Worm (Caenorhabditis elegans) whole organism, early embryonic: ENCODE measurements around the gene flcn-1.
"Not testable (repeated sequence)": the region's sequence is repeated elsewhere in the genome, so short reads cannot be mapped to it uniquely, and the experiment has no call there.

Experiments
- F13C5.2 ChIP-seq: sonication (generic microtip); optimal IDR thresholded peaks from 2 replicates; lab custom pipeline; 2017; ENCODE audit warnings: mild to moderate bottlenecking, missing genetic modification characterization, inconsistent platforms, missing compliant biosample characterization
- aly-1 ChIP-seq: sonication (generic microtip); optimal IDR thresholded peaks from 2 replicates; lab custom pipeline; 2016; ENCODE audit warnings: missing genetic modification characterization, missing compliant biosample characterization
- ama-1 ChIP-seq: fragments of 150-350 bp; optimal IDR thresholded peaks from 2 replicates; lab custom pipeline; 2014
- ceh-13 ChIP-seq: fragments of 200-800 bp; sonication (Bioruptor generic); optimal IDR thresholded peaks from 2 replicates; lab custom pipeline; 2018; ENCODE audit warnings: mild to moderate bottlenecking, missing genetic modification characterization, missing compliant biosample characterization
- flt-1 ChIP-seq: fragments of 200-800 bp; sonication (Bioruptor generic); IDR thresholded peaks from 2 replicates; pipeline ENCODE4 v1.3.6; 2022; ENCODE audit warnings: missing genetic modification characterization, missing compliant biosample characterization
- hmbx-1 ChIP-seq: sonication (generic microtip); optimal IDR thresholded peaks from 2 replicates; lab custom pipeline; 2016; ENCODE audit warnings: mild to moderate bottlenecking, missing genetic modification characterization, missing compliant biosample characterization
- sea-1 ChIP-seq: fragments of 200-800 bp; sonication (Bioruptor generic); conservative IDR thresholded peaks from 2 replicates; pipeline ENCODE4 v1.3.6; 2022; ENCODE audit warnings: missing genetic modification characterization, missing compliant biosample characterization
- tbx-37 ChIP-seq: fragments of 200-800 bp; sonication (Bioruptor generic); conservative IDR thresholded peaks from 2 replicates; pipeline ENCODE4 v1.3.6; 2022; ENCODE audit warnings: missing genetic modification reagents, missing genetic modification characterization, missing compliant biosample characterization

DNA sequence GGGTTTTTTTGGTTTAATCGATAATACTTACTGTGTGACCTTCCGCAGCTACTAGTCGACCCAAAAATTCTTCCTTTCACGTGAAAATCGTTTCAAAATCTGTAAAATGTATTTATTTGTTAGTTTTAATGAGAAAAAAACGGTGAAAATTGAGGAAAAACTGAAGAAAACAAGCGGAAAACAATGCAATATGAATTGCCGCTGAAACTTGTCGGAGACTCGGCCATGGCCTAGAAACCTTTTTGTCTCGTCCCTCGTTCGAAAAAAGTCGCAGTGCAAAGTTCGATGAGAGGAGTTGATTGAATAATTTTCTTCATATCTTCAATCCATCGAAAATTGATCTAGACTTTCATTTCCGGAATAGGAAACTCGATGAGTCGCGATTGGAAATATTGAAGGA is 49.2 kb downstream of the flcn-1 start, which contains the start of gene C15F1.8:
- TF ChIP-seq F13C5.2 (tag; lab: Kevin White, UChicago); sea-1 (GFP tag; lab: Robert Waterston, UW); hmbx-1 (tag; lab: Kevin White, UChicago); flt-1 (GFP tag; lab: Robert Waterston, UW); ama-1 (lab: Kevin White, UChicago); tbx-37; aly-1 (tag; lab: Kevin White, UChicago); ceh-13 (GFP tag; lab: Kevin White, UChicago): not testable (repeated sequence)
